Worm (Caenorhabditis elegans) whole organism, L1 larva: Measurements from ENCODE around the gene crn-7.

Experiments used
- C04F5.9 ChIP-seq: sonication (generic microtip); optimal IDR thresholded peaks from 2 replicates; lab custom pipeline; 2016; ENCODE audit warnings: missing genetic modification characterization, missing compliant biosample characterization
- C16A3.4 ChIP-seq: fragments of 150-350 bp; optimal IDR thresholded peaks from 2 replicates; lab custom pipeline; 2014; ENCODE audit warnings: missing biosample characterization, missing genetic modification characterization
- F16B12.6 ChIP-seq: fragments of 150-350 bp; optimal IDR thresholded peaks from 2 replicates; lab custom pipeline; 2014; ENCODE audit warnings: missing biosample characterization, missing genetic modification characterization
- aha-1 ChIP-seq: fragments of 150-350 bp; optimal IDR thresholded peaks from 2 replicates; lab custom pipeline; 2014; ENCODE audit warnings: missing biosample characterization, missing genetic modification characterization
- alr-1 ChIP-seq: fragments of 200-800 bp; sonication (Bioruptor generic); optimal IDR thresholded peaks from 2 replicates; lab custom pipeline; 2018; ENCODE audit warnings: borderline replicate concordance, mild to moderate bottlenecking, missing genetic modification characterization, missing compliant biosample characterization
- ama-1 ChIP-seq: fragments of 150-350 bp; optimal IDR thresholded peaks from 2 replicates; lab custom pipeline; 2014
- blmp-1 ChIP-seq: fragments of 150-350 bp; optimal IDR thresholded peaks from 2 replicates; lab custom pipeline; 2014; ENCODE audit warnings: missing biosample characterization, missing genetic modification characterization
- ceh-8 ChIP-seq: fragments of 200-800 bp; sonication (Bioruptor generic); optimal IDR thresholded peaks from 2 replicates; lab custom pipeline; 2018; ENCODE audit warnings: mild to moderate bottlenecking, missing genetic modification characterization, moderate library complexity, missing compliant biosample characterization
- ceh-88 ChIP-seq: fragments of 200-800 bp; sonication (Bioruptor generic); IDR thresholded peaks from 2 replicates; pipeline ENCODE4 v1.3.6; 2022; ENCODE audit warnings: missing genetic modification characterization, missing compliant biosample characterization
- ceh-90 ChIP-seq: sonication (generic microtip); optimal IDR thresholded peaks from 2 replicates; lab custom pipeline; 2016; ENCODE audit warnings: missing genetic modification characterization, missing compliant biosample characterization
- ces-1 ChIP-seq: fragments of 150-350 bp; optimal IDR thresholded peaks from 2 replicates; lab custom pipeline; 2014; ENCODE audit warnings: missing biosample characterization, missing genetic modification reagents, missing genetic modification characterization
- efl-1 ChIP-seq, 4 experiments: fragments of 150-350 bp; optimal IDR thresholded peaks in 3 of 4; peaks in 1 of 4; 1 replicate in 1 of 4; 2 replicates in 3 of 4; lab custom pipeline; 2014; ENCODE audit warnings: missing biosample characterization in 2 of 4, missing genetic modification characterization in 2 of 4, missing genetic modification reagents in 2 of 4
- efl-3 ChIP-seq: fragments of 200-800 bp; sonication (Bioruptor generic); optimal IDR thresholded peaks from 2 replicates; lab custom pipeline; 2018; ENCODE audit warnings: mild to moderate bottlenecking, missing genetic modification characterization, missing compliant biosample characterization
- egl-13 ChIP-seq: sonication (generic microtip); optimal IDR thresholded peaks from 2 replicates; lab custom pipeline; 2016; ENCODE audit warnings: missing genotype, missing genetic modification reagents, missing genetic modification characterization, missing compliant biosample characterization
- egl-27 ChIP-seq, 2 experiments: fragments of 150-350 bp in 1 of 2; sonication (generic microtip); optimal IDR thresholded peaks; 3 replicates each; lab custom pipeline; 2017 to 2018; ENCODE audit warnings: missing biosample characterization in 2 of 2, missing genetic modification characterization in 2 of 2, missing genetic modification reagents in 2 of 2
- elt-2 ChIP-seq: sonication (generic microtip); optimal IDR thresholded peaks from 2 replicates; lab custom pipeline; 2016; ENCODE audit warnings: missing genetic modification characterization, mild to moderate bottlenecking, inconsistent platforms, missing compliant biosample characterization, missing genetic modification reagents
- elt-3 ChIP-seq, 6 experiments: fragments of 150-350 bp in 1 of 6; sonication (generic microtip); optimal IDR thresholded peaks; 2 replicates each; lab custom pipeline; 2017 to 2018; ENCODE audit warnings: missing biosample characterization in 6 of 6, missing genetic modification characterization in 6 of 6, inconsistent platforms in 1 of 6
- ets-5 ChIP-seq: fragments of 200-800 bp; sonication (Bioruptor generic); IDR thresholded peaks from 2 replicates; pipeline ENCODE4 v1.3.6; 2022; ENCODE audit warnings: missing genetic modification characterization, missing compliant biosample characterization
- fkh-10 ChIP-seq: sonication (generic microtip); optimal IDR thresholded peaks from 2 replicates; lab custom pipeline; 2017; ENCODE audit warnings: missing biosample characterization, missing genetic modification reagents, missing genetic modification characterization
- fkh-4 ChIP-seq: sonication (generic microtip); optimal IDR thresholded peaks from 2 replicates; lab custom pipeline; 2016; ENCODE audit warnings: missing compliant biosample characterization, missing genetic modification characterization, borderline replicate concordance
- fkh-8 ChIP-seq: sonication (generic microtip); optimal IDR thresholded peaks from 2 replicates; lab custom pipeline; 2016; ENCODE audit warnings: mild to moderate bottlenecking, missing genetic modification characterization, missing compliant biosample characterization
- fos-1 ChIP-seq: fragments of 150-350 bp; optimal IDR thresholded peaks from 2 replicates; lab custom pipeline; 2014; ENCODE audit warnings: missing biosample characterization, missing genetic modification characterization
- grh-1 ChIP-seq: fragments of 200-800 bp; sonication (Bioruptor generic); IDR thresholded peaks from 2 replicates; pipeline ENCODE4 v1.3.6; 2022; ENCODE audit warnings: missing genetic modification reagents, missing genetic modification characterization, missing compliant biosample characterization
- hlh-4 ChIP-seq: sonication (generic microtip); optimal IDR thresholded peaks from 2 replicates; lab custom pipeline; 2016; ENCODE audit warnings: mild to moderate bottlenecking, missing genetic modification characterization, missing compliant biosample characterization
- hpl-2 ChIP-seq: fragments of 150-350 bp; optimal IDR thresholded peaks from 2 replicates; lab custom pipeline; 2014; ENCODE audit warnings: missing biosample characterization, missing genetic modification reagents, missing genetic modification characterization
- isw-1 ChIP-seq: fragments of 200-800 bp; sonication (Bioruptor generic); IDR thresholded peaks from 2 replicates; pipeline ENCODE4 v1.3.6; 2022; ENCODE audit warnings: missing genetic modification characterization, missing compliant biosample characterization
- jun-1 ChIP-seq: fragments of 150-350 bp; optimal IDR thresholded peaks from 2 replicates; lab custom pipeline; 2014; ENCODE audit warnings: missing biosample characterization, missing genetic modification reagents, missing genetic modification characterization
- lin-14 ChIP-seq: fragments of 200-800 bp; sonication (Bioruptor generic); optimal IDR thresholded peaks from 2 replicates; lab custom pipeline; 2018; ENCODE audit warnings: mild to moderate bottlenecking, missing genetic modification characterization, moderate library complexity, missing compliant biosample characterization
- lin-15B ChIP-seq: fragments of 150-350 bp; sonication (generic microtip); optimal IDR thresholded peaks from 3 replicates; lab custom pipeline; 2014; ENCODE audit warnings: missing biosample characterization, missing genetic modification characterization
- lsy-2 ChIP-seq, 2 experiments: fragments of 150-350 bp; optimal IDR thresholded peaks; 2 replicates each; lab custom pipeline; 2014; ENCODE audit warnings: missing biosample characterization in 2 of 2, missing genetic modification characterization in 2 of 2
- mab-9 ChIP-seq: fragments of 200-800 bp; sonication (Bioruptor generic); IDR thresholded peaks from 2 replicates; pipeline ENCODE4 v1.3.6; 2022; ENCODE audit warnings: missing genetic modification reagents, missing genetic modification characterization, missing compliant biosample characterization
- mdl-1 ChIP-seq, 2 experiments: fragments of 150-350 bp; optimal IDR thresholded peaks; 2 replicates each; lab custom pipeline; 2014 to 2017; ENCODE audit warnings: missing biosample characterization in 2 of 2, missing genetic modification characterization in 2 of 2, inconsistent platforms in 1 of 2
- mep-1 ChIP-seq: fragments of 150-350 bp; optimal IDR thresholded peaks from 2 replicates; lab custom pipeline; 2014; ENCODE audit warnings: missing biosample characterization, missing genetic modification characterization
- nhr-47 ChIP-seq: sonication (generic microtip); optimal IDR thresholded peaks from 2 replicates; lab custom pipeline; 2016; ENCODE audit warnings: mild to moderate bottlenecking, missing genetic modification characterization, moderate library complexity, missing compliant biosample characterization
- nhr-76 ChIP-seq: sonication (generic microtip); optimal IDR thresholded peaks from 2 replicates; lab custom pipeline; 2017; ENCODE audit warnings: missing biosample characterization, missing genetic modification characterization
- nhr-84 ChIP-seq: sonication (generic microtip); optimal IDR thresholded peaks from 2 replicates; lab custom pipeline; 2017; ENCODE audit warnings: missing biosample characterization, missing genetic modification characterization
- pag-3 ChIP-seq: sonication (generic microtip); optimal IDR thresholded peaks from 2 replicates; lab custom pipeline; 2017; ENCODE audit warnings: missing genetic modification characterization, mild to moderate bottlenecking, missing compliant biosample characterization, antibody characterized with exemption, borderline replicate concordance; ENCODE audit not compliant: insufficient read depth
- pax-3 ChIP-seq: fragments of 200-800 bp; sonication (Bioruptor generic); optimal IDR thresholded peaks from 2 replicates; lab custom pipeline; 2018; ENCODE audit warnings: mild to moderate bottlenecking, missing genetic modification characterization, moderate library complexity, missing compliant biosample characterization
- rnt-1 ChIP-seq: sonication (generic microtip); optimal IDR thresholded peaks from 2 replicates; lab custom pipeline; 2016; ENCODE audit warnings: mild to moderate bottlenecking, missing genetic modification characterization, moderate library complexity, missing compliant biosample characterization
- skn-1 ChIP-seq: fragments of 150-350 bp; optimal IDR thresholded peaks from 2 replicates; lab custom pipeline; 2014; ENCODE audit warnings: missing biosample characterization, missing genetic modification characterization
- snu-23 ChIP-seq: sonication (generic microtip); optimal IDR thresholded peaks from 2 replicates; lab custom pipeline; 2016; ENCODE audit warnings: missing genetic modification characterization, missing compliant biosample characterization
- sptf-1 ChIP-seq: fragments of 150-350 bp; optimal IDR thresholded peaks from 2 replicates; lab custom pipeline; 2014; ENCODE audit warnings: missing biosample characterization, missing genetic modification characterization
- sup-37 ChIP-seq: fragments of 200-800 bp; sonication (Bioruptor generic); optimal IDR thresholded peaks from 2 replicates; lab custom pipeline; 2018; ENCODE audit warnings: mild to moderate bottlenecking, missing genetic modification characterization, missing compliant biosample characterization
- swsn-7 ChIP-seq: sonication (generic microtip); optimal IDR thresholded peaks from 2 replicates; lab custom pipeline; 2016; ENCODE audit warnings: missing genetic modification characterization, missing compliant biosample characterization
- tbx-2 ChIP-seq: sonication (generic microtip); optimal IDR thresholded peaks from 2 replicates; lab custom pipeline; 2016; ENCODE audit warnings: missing genetic modification characterization, missing compliant biosample characterization
- unc-130 ChIP-seq: fragments of 150-350 bp; optimal IDR thresholded peaks from 2 replicates; lab custom pipeline; 2017; ENCODE audit warnings: missing biosample characterization, missing genetic modification characterization, inconsistent platforms
- unc-30 ChIP-seq: sonication (generic microtip); optimal IDR thresholded peaks from 2 replicates; lab custom pipeline; 2017; ENCODE audit warnings: missing biosample characterization, missing genetic modification characterization
- unc-86 ChIP-seq: sonication (generic microtip); optimal IDR thresholded peaks from 2 replicates; lab custom pipeline; 2016; ENCODE audit warnings: missing genetic modification characterization, missing compliant biosample characterization
- vab-15 ChIP-seq: sonication (generic microtip); optimal IDR thresholded peaks from 2 replicates; lab custom pipeline; 2017; ENCODE audit warnings: missing genotype, mild to moderate bottlenecking, missing genetic modification characterization, missing compliant biosample characterization
- xbp-1 ChIP-seq: sonication (generic microtip); optimal IDR thresholded peaks from 2 replicates; lab custom pipeline; 2016; ENCODE audit warnings: missing genetic modification characterization, missing compliant biosample characterization
- zag-1 ChIP-seq: fragments of 150-350 bp; optimal IDR thresholded peaks from 2 replicates; lab custom pipeline; 2014; ENCODE audit warnings: missing biosample characterization, missing genetic modification characterization
- ztf-11 ChIP-seq, 2 experiments: sonication (generic microtip); optimal IDR thresholded peaks; 2 replicates each; lab custom pipeline; 2016 to 2017; ENCODE audit warnings: missing genetic modification characterization in 2 of 2, missing biosample characterization in 1 of 2, missing compliant biosample characterization in 1 of 2

crn-7 gene

ce11 chrIII:8307356-8307755 is 39.0 kb downstream of the crn-7 start, which contains the start of the genes F10E9.7 and F10E9.5 (continued):
- peak; percentile 95 for TF ChIP-seq C04F5.9 (tag; lab: Kevin White, UChicago)
- TF ChIP-seq aha-1 (tag; lab: Kevin White, UChicago), result peak; percentile 4
- no peak for TF ChIP-seq ets-5 (GFP tag; lab: Robert Waterston, UW)
- no peak for TF ChIP-seq alr-1 (tag; lab: Kevin White, UChicago)
- TF ChIP-seq mdl-1 (tag; optimal IDR thresholded peaks at IDR 0.05; lab: Kevin White, UChicago), result peak in 1 of 2 experiments; percentile 75
- TF ChIP-seq sptf-1 (tag; lab: Kevin White, UChicago), result no peak
- peak; percentile 91 for TF ChIP-seq mab-9 (GFP tag; lab: Robert Waterston, UW)
- peak in 1 of 2 experiments; percentile 99 for TF ChIP-seq ztf-11 (tag; optimal IDR thresholded peaks at IDR 0.05; lab: Kevin White, UChicago)
- peak; percentile 99 for TF ChIP-seq unc-130 (tag; lab: Kevin White, UChicago)
- TF ChIP-seq nhr-47, result peak; percentile 96
- TF ChIP-seq ceh-8, result peak; percentile 94
- TF ChIP-seq skn-1, result peak; percentile 91
- TF ChIP-seq swsn-7, result peak; percentile 95
- peak; percentile 93 for TF ChIP-seq efl-3 (GFP tag; lab: Kevin White, UChicago)
- peak; percentile 91 for TF ChIP-seq ceh-88 (GFP tag; lab: Robert Waterston, UW)
- peak; percentile 46 for TF ChIP-seq sup-37 (GFP tag; lab: Kevin White, UChicago)
- TF ChIP-seq egl-27 (tag; optimal IDR thresholded peaks at IDR 0.05; lab: Kevin White, UChicago), result no peak
- peak; percentile 95 for TF ChIP-seq pax-3 (tag; lab: Kevin White, UChicago)
- TF ChIP-seq fos-1 (tag; lab: Kevin White, UChicago), result peak; percentile 39
- no peak; the same call in 1 of the 2 replicates for TF ChIP-seq grh-1
- no peak for TF ChIP-seq unc-30 (tag; lab: Kevin White, UChicago)
- no peak for TF ChIP-seq ama-1 (lab: Kevin White, UChicago)
- peak; percentile 94 for TF ChIP-seq lin-15B (tag; lab: Kevin White, UChicago)
- no peak for TF ChIP-seq zag-1
- TF ChIP-seq vab-15 (tag; lab: Kevin White, UChicago), result peak; percentile 82
- TF ChIP-seq egl-13, result peak; percentile 96
- peak; percentile 87 for TF ChIP-seq isw-1 (GFP tag; lab: Robert Waterston, UW)
- peak; percentile 97 for TF ChIP-seq lin-14
- peak; percentile 85 for TF ChIP-seq hlh-4 (tag; lab: Kevin White, UChicago)
- TF ChIP-seq fkh-8 (tag; lab: Kevin White, UChicago), result peak; percentile 92
- TF ChIP-seq unc-86, result peak; percentile 86
- peak; percentile 96 for TF ChIP-seq xbp-1 (tag; lab: Kevin White, UChicago)
- TF ChIP-seq tbx-2, result peak; percentile 96
- TF ChIP-seq snu-23, result peak; percentile 95
- peak; percentile 95 to 96 for TF ChIP-seq lsy-2 (tag; optimal IDR thresholded peaks at IDR 0.05; lab: Kevin White, UChicago)
- peak; percentile 90 for TF ChIP-seq elt-2 (tag; lab: Kevin White, UChicago)
- peak; percentile 43 for TF ChIP-seq jun-1 (tag; lab: Kevin White, UChicago)
- TF ChIP-seq F16B12.6 (tag; lab: Kevin White, UChicago), result peak; percentile 66
- TF ChIP-seq fkh-10 (GFP tag; lab: Kevin White, UChicago), result no peak
- TF ChIP-seq C16A3.4 (tag; lab: Kevin White, UChicago), result peak; percentile 92
- peak; percentile 88 for TF ChIP-seq blmp-1
- peak; percentile 99 for TF ChIP-seq fkh-4 (tag; lab: Kevin White, UChicago)
- peak; percentile 75 to 90 for TF ChIP-seq efl-1 (optimal IDR thresholded peaks at IDR 0.05; lab: Kevin White, UChicago)
- peak; percentile 90 to 98 for TF ChIP-seq efl-1 (GFP tag; optimal IDR thresholded peaks at IDR 0.05 in 1 of 2; lab: Kevin White, UChicago)
- peak; percentile 96 for TF ChIP-seq ceh-90
- peak; percentile 99 for TF ChIP-seq rnt-1 (tag; lab: Kevin White, UChicago)
- peak; percentile 99 for TF ChIP-seq mep-1 (tag; lab: Kevin White, UChicago)
- peak; percentile 16 for TF ChIP-seq pag-3 (tag; lab: Kevin White, UChicago)
- TF ChIP-seq elt-3 (tag; optimal IDR thresholded peaks at IDR 0.05; lab: Kevin White, UChicago), result peak in 3 of 6 experiments; percentile 24 to 85 (median 26)
- TF ChIP-seq nhr-76 (tag; lab: Kevin White, UChicago), result no peak
- TF ChIP-seq ces-1 (GFP tag; lab: Kevin White, UChicago), result no peak
- no peak for TF ChIP-seq hpl-2 (GFP tag; lab: Kevin White, UChicago)
- TF ChIP-seq nhr-84 (tag; lab: Kevin White, UChicago), result no peak
